Worm (Caenorhabditis elegans) whole organism, L2 larva: ENCODE results near the gene Y69H2.3.

ENCODE experiments used
- C34F6.9 ChIP-seq: fragments of 150-350 bp; optimal IDR thresholded peaks from 2 replicates; lab custom pipeline; 2014; ENCODE audit warnings: missing biosample characterization, missing genetic modification characterization
- F13H6.1 ChIP-seq: sonication (generic microtip); optimal IDR thresholded peaks from 2 replicates; lab custom pipeline; 2016; ENCODE audit warnings: missing genetic modification characterization, missing compliant biosample characterization
- R02D3.7 ChIP-seq: fragments of 150-350 bp; optimal IDR thresholded peaks from 2 replicates; lab custom pipeline; 2014; ENCODE audit warnings: missing biosample characterization, missing genetic modification characterization
- Y55F3AM.14 ChIP-seq: fragments of 200-800 bp; sonication (Bioruptor generic); optimal IDR thresholded peaks from 2 replicates; lab custom pipeline; 2018; ENCODE audit warnings: mild to moderate bottlenecking, missing genetic modification characterization, missing compliant biosample characterization
- ZK546.5 ChIP-seq: sonication (generic microtip); optimal IDR thresholded peaks from 2 replicates; lab custom pipeline; 2017; ENCODE audit warnings: missing biosample characterization, missing genetic modification characterization
- alr-1 ChIP-seq: fragments of 150-350 bp; optimal IDR thresholded peaks from 2 replicates; lab custom pipeline; 2014; ENCODE audit warnings: missing biosample characterization, missing genetic modification characterization
- aly-2 ChIP-seq: fragments of 150-350 bp; optimal IDR thresholded peaks from 2 replicates; lab custom pipeline; 2014; ENCODE audit warnings: missing biosample characterization, missing genetic modification characterization
- ama-1 ChIP-seq: fragments of 150-350 bp; optimal IDR thresholded peaks from 2 replicates; lab custom pipeline; 2018; ENCODE audit warnings: inconsistent platforms
- blmp-1 ChIP-seq: sonication (generic microtip); optimal IDR thresholded peaks from 2 replicates; lab custom pipeline; 2017; ENCODE audit warnings: missing genetic modification characterization, mild to moderate bottlenecking, missing compliant biosample characterization, antibody characterized with exemption, moderate library complexity; ENCODE audit not compliant: insufficient read depth
- ceh-16 ChIP-seq: fragments of 150-350 bp; optimal IDR thresholded peaks from 2 replicates; lab custom pipeline; 2014; ENCODE audit warnings: missing biosample characterization, missing genetic modification characterization
- ceh-82 ChIP-seq: fragments of 150-350 bp; optimal IDR thresholded peaks from 2 replicates; lab custom pipeline; 2014; ENCODE audit warnings: missing biosample characterization, missing genetic modification characterization
- crh-2 ChIP-seq: sonication (generic microtip); optimal IDR thresholded peaks from 2 replicates; lab custom pipeline; 2017; ENCODE audit warnings: missing biosample characterization, missing genetic modification characterization
- dmd-4 ChIP-seq: sonication (generic microtip); optimal IDR thresholded peaks from 2 replicates; lab custom pipeline; 2017; ENCODE audit warnings: missing biosample characterization, missing genetic modification characterization
- egl-27 ChIP-seq: sonication (generic microtip); optimal IDR thresholded peaks from 3 replicates; lab custom pipeline; 2017; ENCODE audit warnings: missing biosample characterization, missing genetic modification reagents, missing genetic modification characterization
- elt-1 ChIP-seq: fragments of 150-350 bp; optimal IDR thresholded peaks from 2 replicates; lab custom pipeline; 2014; ENCODE audit warnings: missing biosample characterization, missing genetic modification characterization
- elt-3 ChIP-seq: sonication (generic microtip); optimal IDR thresholded peaks from 2 replicates; lab custom pipeline; 2017; ENCODE audit warnings: missing biosample characterization, missing genetic modification characterization
- fos-1 ChIP-seq: fragments of 150-350 bp; optimal IDR thresholded peaks from 2 replicates; lab custom pipeline; 2014; ENCODE audit warnings: missing biosample characterization, missing genetic modification characterization
- gmeb-1 ChIP-seq: fragments of 150-350 bp; optimal IDR thresholded peaks from 2 replicates; lab custom pipeline; 2014; ENCODE audit warnings: missing biosample characterization, missing genetic modification characterization
- lin-11 ChIP-seq: fragments of 150-350 bp; sonication (generic microtip); optimal IDR thresholded peaks from 2 replicates; lab custom pipeline; 2014; ENCODE audit warnings: missing biosample characterization, missing genetic modification characterization, inconsistent platforms, mixed read lengths
- lin-13 ChIP-seq: fragments of 150-350 bp; optimal IDR thresholded peaks from 2 replicates; lab custom pipeline; 2014; ENCODE audit warnings: missing biosample characterization, missing genetic modification reagents, missing genetic modification characterization
- lin-39 ChIP-seq: fragments of 150-350 bp; optimal IDR thresholded peaks from 2 replicates; lab custom pipeline; 2014; ENCODE audit warnings: missing biosample characterization, missing genetic modification reagents, missing genetic modification characterization
- lsy-2 ChIP-seq, 2 experiments: fragments of 150-350 bp in 1 of 2; sonication (generic microtip) in 1 of 2; optimal IDR thresholded peaks; 2 replicates each; lab custom pipeline; 2014 to 2017; ENCODE audit warnings: missing biosample characterization in 2 of 2, missing genetic modification characterization in 2 of 2
- mab-5 ChIP-seq: fragments of 150-350 bp; optimal IDR thresholded peaks from 2 replicates; lab custom pipeline; 2014; ENCODE audit warnings: missing biosample characterization, missing genetic modification characterization
- mbf-1 ChIP-seq: sonication (generic microtip); optimal IDR thresholded peaks from 2 replicates; lab custom pipeline; 2017; ENCODE audit warnings: missing biosample characterization, missing genetic modification characterization
- mdl-1 ChIP-seq, 2 experiments: fragments of 150-350 bp in 1 of 2; sonication (generic microtip) in 1 of 2; optimal IDR thresholded peaks; 2 replicates each; lab custom pipeline; 2017; ENCODE audit warnings: missing biosample characterization in 2 of 2, missing genetic modification characterization in 2 of 2
- nhr-10 ChIP-seq: sonication (generic microtip); optimal IDR thresholded peaks from 2 replicates; lab custom pipeline; 2017; ENCODE audit warnings: missing biosample characterization, missing genetic modification characterization
- nhr-11 ChIP-seq: fragments of 150-350 bp; optimal IDR thresholded peaks from 2 replicates; lab custom pipeline; 2014; ENCODE audit warnings: missing biosample characterization, missing genetic modification characterization
- nhr-12 ChIP-seq: fragments of 150-350 bp; optimal IDR thresholded peaks from 2 replicates; lab custom pipeline; 2014; ENCODE audit warnings: missing biosample characterization, missing genetic modification characterization
- nhr-129 ChIP-seq: fragments of 150-350 bp; optimal IDR thresholded peaks from 2 replicates; lab custom pipeline; 2014; ENCODE audit warnings: missing biosample characterization, missing genetic modification characterization
- nhr-21 ChIP-seq: fragments of 150-350 bp; optimal IDR thresholded peaks from 2 replicates; lab custom pipeline; 2014; ENCODE audit warnings: missing biosample characterization, missing genetic modification characterization
- nhr-23 ChIP-seq: fragments of 150-350 bp; optimal IDR thresholded peaks from 2 replicates; lab custom pipeline; 2014; ENCODE audit warnings: missing biosample characterization, missing genetic modification reagents, missing genetic modification characterization
- nhr-237 ChIP-seq: fragments of 150-350 bp; optimal IDR thresholded peaks from 2 replicates; lab custom pipeline; 2014; ENCODE audit warnings: missing biosample characterization, missing genetic modification characterization
- nhr-25 ChIP-seq: fragments of 150-350 bp; sonication (generic microtip); optimal IDR thresholded peaks from 3 replicates; lab custom pipeline; 2014; ENCODE audit warnings: missing biosample characterization, missing genetic modification characterization
- nhr-6 ChIP-seq: fragments of 150-350 bp; optimal IDR thresholded peaks from 2 replicates; lab custom pipeline; 2014; ENCODE audit warnings: missing biosample characterization, missing genetic modification characterization
- nhr-77 ChIP-seq: fragments of 150-350 bp; optimal IDR thresholded peaks from 2 replicates; lab custom pipeline; 2014; ENCODE audit warnings: missing biosample characterization, missing genetic modification characterization
- peb-1 ChIP-seq: fragments of 150-350 bp; optimal IDR thresholded peaks from 2 replicates; lab custom pipeline; 2014; ENCODE audit warnings: missing biosample characterization, missing genetic modification characterization
- sem-4 ChIP-seq: fragments of 150-350 bp; optimal IDR thresholded peaks from 2 replicates; lab custom pipeline; 2014; ENCODE audit warnings: missing biosample characterization, missing genetic modification reagents, missing genetic modification characterization
- skn-1 ChIP-seq: sonication (generic microtip); optimal IDR thresholded peaks from 2 replicates; lab custom pipeline; 2017; ENCODE audit warnings: missing biosample characterization, missing genetic modification characterization
- sma-3 ChIP-seq: sonication (generic microtip); optimal IDR thresholded peaks from 2 replicates; lab custom pipeline; 2016; ENCODE audit warnings: missing genetic modification reagents, missing genetic modification characterization, missing compliant biosample characterization
- sma-9 ChIP-seq, 2 experiments: fragments of 150-350 bp in 1 of 2; sonication (generic microtip) in 1 of 2; optimal IDR thresholded peaks; 2 replicates each; lab custom pipeline; 2014 to 2016; ENCODE audit warnings: missing genetic modification characterization in 2 of 2, mild to moderate bottlenecking in 1 of 2, missing biosample characterization in 1 of 2, missing compliant biosample characterization in 1 of 2, missing genetic modification reagents in 1 of 2, moderate library complexity in 1 of 2
- snpc-4 ChIP-seq: fragments of 150-350 bp; optimal IDR thresholded peaks from 2 replicates; lab custom pipeline; 2014; ENCODE audit warnings: missing biosample characterization, missing genetic modification characterization
- unc-39 ChIP-seq: fragments of 150-350 bp; optimal IDR thresholded peaks from 2 replicates; lab custom pipeline; 2014; ENCODE audit warnings: missing biosample characterization, missing genetic modification characterization
- unc-55 ChIP-seq: fragments of 150-350 bp; sonication (generic microtip); optimal IDR thresholded peaks from 3 replicates; lab custom pipeline; 2014; ENCODE audit warnings: missing biosample characterization, missing genetic modification reagents, missing genetic modification characterization
- unc-62 ChIP-seq: fragments of 150-350 bp; optimal IDR thresholded peaks from 2 replicates; lab custom pipeline; 2014; ENCODE audit warnings: missing biosample characterization, missing genetic modification reagents, missing genetic modification characterization
- zag-1 ChIP-seq: fragments of 150-350 bp; optimal IDR thresholded peaks from 2 replicates; lab custom pipeline; 2014; ENCODE audit warnings: missing biosample characterization, missing genetic modification characterization
- ztf-1 ChIP-seq: fragments of 200-800 bp; sonication (Bioruptor generic); conservative IDR thresholded peaks from 2 replicates; pipeline ENCODE4 v1.3.6; 2022; ENCODE audit warnings: missing genetic modification characterization, missing compliant biosample characterization
- ztf-11 ChIP-seq: sonication (generic microtip); optimal IDR thresholded peaks from 2 replicates; lab custom pipeline; 2017; ENCODE audit warnings: missing biosample characterization, missing genetic modification characterization
- ztf-4 ChIP-seq: fragments of 150-350 bp; optimal IDR thresholded peaks from 2 replicates; lab custom pipeline; 2014; ENCODE audit warnings: missing biosample characterization, missing genetic modification characterization

Gene Y69H2.3

ce11 chrV:18616287-18616686 lies 47.6 kb downstream of the Y69H2.3 start, which contains the start of gene nhr-70:
Gene nhr-70, plus strand, starts transcription at chrV:18616587.
- TF ChIP-seq mbf-1 (tag; lab: Kevin White, UChicago): no peak
- no peak for TF ChIP-seq aly-2 (tag; lab: Kevin White, UChicago)
- no peak for TF ChIP-seq blmp-1 (tag; lab: Kevin White, UChicago)
- no peak for TF ChIP-seq nhr-77 (tag; lab: Kevin White, UChicago)
- no peak for TF ChIP-seq C34F6.9 (tag; lab: Kevin White, UChicago)
- no peak for TF ChIP-seq ZK546.5
- no peak for TF ChIP-seq ztf-11
- no peak for TF ChIP-seq nhr-21
- no peak for TF ChIP-seq sma-3 (GFP tag; lab: Kevin White, UChicago)
- TF ChIP-seq nhr-25 (tag; lab: Kevin White, UChicago): no peak
- no peak for TF ChIP-seq nhr-11 (tag; lab: Kevin White, UChicago)
- no peak for TF ChIP-seq egl-27 (tag; lab: Kevin White, UChicago)
- no peak for TF ChIP-seq lin-11 (tag; lab: Kevin White, UChicago)
- TF ChIP-seq lin-39 (tag; lab: Kevin White, UChicago): no peak
- TF ChIP-seq sma-9 (GFP tag; optimal IDR thresholded peaks at IDR 0.05; lab: Kevin White, UChicago): no peak
- TF ChIP-seq sma-9 (tag; optimal IDR thresholded peaks at IDR 0.05; lab: Kevin White, UChicago): no peak
- no peak for TF ChIP-seq unc-62 (GFP tag; lab: Kevin White, UChicago)
- no peak for TF ChIP-seq nhr-23 (tag; lab: Kevin White, UChicago)
- no peak for TF ChIP-seq elt-1 (tag; lab: Kevin White, UChicago)
- TF ChIP-seq ztf-4 (tag; lab: Kevin White, UChicago): no peak
- no peak for TF ChIP-seq lsy-2 (tag; optimal IDR thresholded peaks at IDR 0.05; lab: Kevin White, UChicago)

DNA sequence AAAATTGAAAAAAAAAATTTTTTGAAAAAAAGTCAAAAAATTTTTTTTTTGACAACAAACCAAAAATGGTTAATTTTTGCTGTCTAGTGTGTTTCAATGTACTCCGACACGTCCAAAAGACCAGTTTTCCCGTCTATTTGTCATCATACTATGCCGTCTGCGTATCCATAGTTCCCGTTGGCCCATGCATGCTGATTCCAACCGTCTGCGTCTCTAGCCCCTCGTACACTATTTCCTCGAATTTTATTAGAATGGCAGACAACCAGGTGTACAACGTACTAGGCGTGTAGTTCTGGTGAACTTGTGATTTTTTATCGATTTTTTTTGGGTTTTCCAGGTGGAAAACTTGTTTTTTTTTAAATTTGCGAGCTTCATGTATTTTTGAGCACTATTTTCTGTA lies 49.4 kb downstream of the Y69H2.3 start:
- TF ChIP-seq nhr-25 (tag; lab: Kevin White, UChicago) (peak; percentile 73), unc-55 (GFP tag; lab: Kevin White, UChicago) (no peak), ceh-16 (no peak), aly-2 (tag; lab: Kevin White, UChicago) (no peak), C34F6.9 (tag; lab: Kevin White, UChicago) (peak; percentile 54), mbf-1 (tag; lab: Kevin White, UChicago) (no peak), elt-1 (tag; lab: Kevin White, UChicago) (no peak), alr-1 (tag; lab: Kevin White, UChicago) (no peak), blmp-1 (tag; lab: Kevin White, UChicago) (peak; percentile 4), mab-5 (tag; lab: Kevin White, UChicago) (no peak), ztf-1 (GFP tag; lab: Robert Waterston, UW) (no peak), gmeb-1 (tag; lab: Kevin White, UChicago) (peak; percentile 64), nhr-6 (no peak), Y55F3AM.14 (GFP tag; lab: Kevin White, UChicago) (no peak), ZK546.5 (no peak), R02D3.7 (tag; lab: Kevin White, UChicago) (no peak), sem-4 (tag; lab: Kevin White, UChicago) (no peak), ama-1 (no peak), F13H6.1 (peak; percentile 66), crh-2 (peak; percentile 70), nhr-11 (tag; lab: Kevin White, UChicago) (no peak), ceh-82 (tag; lab: Kevin White, UChicago) (no peak), peb-1 (no peak), unc-39 (no peak), mdl-1 (tag; optimal IDR thresholded peaks at IDR 0.05; lab: Kevin White, UChicago) (peak in 1 of 2 experiments; percentile 35), lin-13 (GFP tag; lab: Kevin White, UChicago) (peak; percentile 21), snpc-4 (tag; lab: Kevin White, UChicago) (peak; percentile 50), ztf-11 (no peak), zag-1 (tag; lab: Kevin White, UChicago) (no peak), egl-27 (tag; lab: Kevin White, UChicago) (peak; percentile 51), fos-1 (tag; lab: Kevin White, UChicago) (peak; percentile 83), elt-3 (tag; lab: Kevin White, UChicago) (no peak), nhr-21 (peak; percentile 57), lin-39 (tag; lab: Kevin White, UChicago) (no peak), unc-62 (GFP tag; lab: Kevin White, UChicago) (no peak), nhr-10 (tag; lab: Kevin White, UChicago) (no peak), nhr-129 (tag; lab: Kevin White, UChicago) (peak; percentile 77), nhr-12 (tag; lab: Kevin White, UChicago) (no peak), lin-11 (tag; lab: Kevin White, UChicago) (no peak), nhr-237 (tag; lab: Kevin White, UChicago) (no peak), ztf-4 (tag; lab: Kevin White, UChicago) (no peak), dmd-4 (tag; lab: Kevin White, UChicago) (no peak), lsy-2 (tag; optimal IDR thresholded peaks at IDR 0.05; lab: Kevin White, UChicago) (peak in 1 of 2 experiments; percentile 53), sma-3 (GFP tag; lab: Kevin White, UChicago) (peak; percentile 62), sma-9 (GFP tag; optimal IDR thresholded peaks at IDR 0.05; lab: Kevin White, UChicago) (no peak), sma-9 (tag; optimal IDR thresholded peaks at IDR 0.05; lab: Kevin White, UChicago) (no peak), skn-1 (tag; lab: Kevin White, UChicago) (peak; percentile 97), nhr-23 (tag; lab: Kevin White, UChicago) (no peak), nhr-77 (tag; lab: Kevin White, UChicago) (no peak)
